Worm (Caenorhabditis elegans) whole organism, L4/young adult: Measurements from ENCODE around the gene srz-102.

Experiments
- W03F9.2 ChIP-seq: fragments of 150-350 bp; optimal IDR thresholded peaks from 2 replicates; lab custom pipeline; 2014; ENCODE audit warnings: missing biosample characterization, missing genetic modification characterization
- dao-5 ChIP-seq: sonication (generic microtip); optimal IDR thresholded peaks from 2 replicates; lab custom pipeline; 2016; ENCODE audit warnings: missing genotype, missing genetic modification characterization, moderate library complexity, missing compliant biosample characterization
- him-1 ChIP-seq: sonication (generic microtip); optimal IDR thresholded peaks from 2 replicates; lab custom pipeline; 2016; ENCODE audit warnings: missing genotype, missing genetic modification reagents, missing genetic modification characterization, missing compliant biosample characterization

srz-102 gene

DNA sequence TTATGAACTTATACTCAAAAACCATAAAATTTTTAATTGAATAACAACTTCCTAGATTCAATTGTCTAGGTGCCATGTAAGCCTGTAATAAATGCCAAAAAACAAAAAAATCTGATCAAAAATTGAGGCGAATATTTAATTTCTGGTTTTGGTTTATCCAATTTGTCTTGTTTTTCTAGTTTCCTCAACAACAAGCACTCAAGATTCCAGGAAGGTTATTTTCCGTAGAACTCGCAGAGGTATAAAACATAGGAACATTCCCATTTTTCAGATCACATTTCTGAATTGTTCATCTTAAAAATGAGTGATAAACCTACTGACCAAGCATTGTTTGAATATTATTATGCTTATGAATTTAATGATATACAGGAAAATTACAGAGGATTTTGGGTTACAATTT lies 9.9 kb downstream of the srz-102 start, which contains the start of gene srw-41:
srw-41 (plus strand) TSS at position 301 of the 400 bp plus-strand sequence.
- no peak for TF ChIP-seq dao-5 (tag; lab: Kevin White, UChicago)
- no peak for TF ChIP-seq him-1 (tag; lab: Kevin White, UChicago)
- TF ChIP-seq W03F9.2 (tag; lab: Kevin White, UChicago) = no peak

ce11 chrV:16699752-16700259 lies 12.5 kb downstream of the srz-102 start, which contains the start of gene Y70C5C.1:
TSS of gene Y70C5C.1 (plus strand) at chrV:16700209.
- TF ChIP-seq W03F9.2 (tag; lab: Kevin White, UChicago) = no peak
- no peak for TF ChIP-seq dao-5 (tag; lab: Kevin White, UChicago)
- TF ChIP-seq him-1 (tag; lab: Kevin White, UChicago) = no peak

DNA sequence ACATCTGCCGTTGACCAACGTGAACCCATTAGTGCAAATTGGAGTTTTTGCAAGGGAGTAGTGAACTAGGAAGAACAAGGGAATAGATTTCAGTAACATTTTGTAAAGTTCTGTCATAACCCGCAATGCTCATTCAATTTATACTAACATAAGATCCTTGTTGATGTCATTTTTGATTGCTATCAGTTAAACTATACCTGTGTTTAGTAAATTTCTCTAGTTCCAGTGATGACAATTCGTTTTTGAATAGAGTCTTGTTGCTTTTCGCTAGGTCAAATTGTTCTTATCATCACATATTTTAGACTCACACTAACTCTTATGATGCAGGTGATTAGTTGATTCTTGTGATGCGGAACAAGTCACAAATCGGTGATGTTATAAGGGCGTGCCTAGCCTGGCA lies 19.2 kb downstream of the srz-102 start, which contains the start of gene clec-9:
clec-9 (minus strand) TSS at position 101 of the 400 bp plus-strand sequence.
- no peak for TF ChIP-seq him-1 (tag; lab: Kevin White, UChicago)
- no peak for TF ChIP-seq dao-5 (tag; lab: Kevin White, UChicago)
- no peak for TF ChIP-seq W03F9.2 (tag; lab: Kevin White, UChicago)

ce11 chrV:16713797-16714196 lies 26.5 kb downstream of the srz-102 start:
- no peak for TF ChIP-seq him-1 (tag; lab: Kevin White, UChicago)
- no peak for TF ChIP-seq W03F9.2 (tag; lab: Kevin White, UChicago)
- no peak for TF ChIP-seq dao-5 (tag; lab: Kevin White, UChicago)

DNA sequence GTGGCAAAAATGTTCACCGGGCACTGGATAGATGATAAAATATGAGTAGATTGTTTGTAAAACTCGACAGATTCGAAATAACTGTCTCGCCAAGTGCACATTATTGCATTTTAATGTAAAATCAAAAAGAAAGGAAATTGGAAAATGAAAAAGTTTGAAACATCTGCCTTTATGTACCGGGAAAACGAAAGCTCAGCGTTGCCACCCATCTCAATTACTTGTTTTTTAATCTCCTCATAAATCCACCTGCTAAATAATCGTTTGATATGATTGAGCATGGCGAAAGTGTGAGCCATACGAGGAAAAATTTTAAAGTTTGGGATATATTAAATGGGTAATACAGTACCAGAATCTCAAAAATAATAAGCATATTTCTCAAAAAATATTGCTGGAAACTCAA lies 29.2 kb downstream of the srz-102 start, which contains the start of gene srh-137:
srh-137 (minus strand) TSS at position 101 of the 400 bp plus-strand sequence.
- no peak for TF ChIP-seq him-1 (tag; lab: Kevin White, UChicago)
- TF ChIP-seq dao-5 (tag; lab: Kevin White, UChicago) = no peak
- no peak for TF ChIP-seq W03F9.2 (tag; lab: Kevin White, UChicago)

ce11 chrV:16723744-16724143 lies 36.4 kb downstream of the srz-102 start, which contains the start of gene nhr-112:
TSS of gene nhr-112 (minus strand) at chrV:16723844.
- TF ChIP-seq W03F9.2 (tag; lab: Kevin White, UChicago) = no peak
- no peak for TF ChIP-seq dao-5 (tag; lab: Kevin White, UChicago)

DNA sequence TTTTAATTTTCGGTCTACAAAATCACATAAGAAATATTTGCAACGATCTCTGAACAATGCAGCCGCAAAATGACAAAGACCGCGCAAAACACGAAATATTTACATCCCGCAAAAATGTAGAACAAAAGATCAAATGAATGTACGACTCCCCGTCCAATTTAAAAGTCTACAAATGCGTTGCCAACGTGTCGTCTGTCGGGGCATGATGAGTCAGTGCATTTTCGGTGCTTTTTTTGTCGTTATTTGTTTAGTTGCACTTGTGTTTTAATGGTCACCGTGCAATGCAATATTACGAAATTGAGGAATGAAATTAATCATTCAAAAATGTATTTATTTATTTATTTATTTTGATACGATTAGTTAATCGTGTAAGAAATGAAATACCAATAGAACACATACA lies 37.2 kb downstream of the srz-102 start:
- TF ChIP-seq dao-5 (tag; lab: Kevin White, UChicago) (no peak), him-1 (tag; lab: Kevin White, UChicago) (no peak), W03F9.2 (tag; lab: Kevin White, UChicago) (no peak)

- TF ChIP-seq W03F9.2 (tag; lab: Kevin White, UChicago) = peak; percentile 47
- TF ChIP-seq him-1 (tag; lab: Kevin White, UChicago) = no peak
These were observed 38.6 kb downstream of the srz-102 start for ce11 chrV:16725955-16726354.

- TF ChIP-seq W03F9.2 (tag; lab: Kevin White, UChicago) (no peak), dao-5 (tag; lab: Kevin White, UChicago) (no peak)
These were observed 39.6 kb downstream of the srz-102 start, which contains the start of gene T25E12.14 for ce11 chrV:16726915-16727314. TSS of gene T25E12.14 (plus strand) at chrV:16727215.

ce11 chrV:16728431-16728830 lies 41.1 kb downstream of the srz-102 start, which contains the start of gene fbxa-127:
TSS of gene fbxa-127 (plus strand) at chrV:16728731.
- TF ChIP-seq W03F9.2 (tag; lab: Kevin White, UChicago) (no peak), him-1 (tag; lab: Kevin White, UChicago) (no peak), dao-5 (tag; lab: Kevin White, UChicago) (no peak)

DNA sequence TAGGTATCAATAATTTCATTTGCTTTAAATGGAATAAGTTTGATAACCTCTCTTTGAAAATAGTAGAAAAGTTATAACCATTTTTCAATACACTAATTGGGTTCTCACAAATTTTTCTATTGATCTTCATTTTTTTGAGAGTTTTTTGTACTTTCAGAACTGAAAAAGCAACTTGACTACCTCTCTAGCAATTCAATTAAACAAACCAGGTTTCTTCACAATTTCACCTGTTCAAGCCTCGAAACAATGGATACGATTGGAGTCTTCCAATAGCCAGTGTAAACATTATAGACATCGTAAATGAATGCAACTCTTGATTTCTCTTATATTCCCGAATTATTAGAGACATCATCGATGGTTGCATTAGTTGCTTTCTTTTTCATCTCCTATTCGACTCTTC lies 42.6 kb downstream of the srz-102 start, which contains the start of gene srz-99:
srz-99 (plus strand) TSS at position 301 of the 400 bp plus-strand sequence.
- no peak for TF ChIP-seq W03F9.2 (tag; lab: Kevin White, UChicago)
- TF ChIP-seq him-1 (tag; lab: Kevin White, UChicago) = no peak
- TF ChIP-seq dao-5 (tag; lab: Kevin White, UChicago) = no peak

DNA sequence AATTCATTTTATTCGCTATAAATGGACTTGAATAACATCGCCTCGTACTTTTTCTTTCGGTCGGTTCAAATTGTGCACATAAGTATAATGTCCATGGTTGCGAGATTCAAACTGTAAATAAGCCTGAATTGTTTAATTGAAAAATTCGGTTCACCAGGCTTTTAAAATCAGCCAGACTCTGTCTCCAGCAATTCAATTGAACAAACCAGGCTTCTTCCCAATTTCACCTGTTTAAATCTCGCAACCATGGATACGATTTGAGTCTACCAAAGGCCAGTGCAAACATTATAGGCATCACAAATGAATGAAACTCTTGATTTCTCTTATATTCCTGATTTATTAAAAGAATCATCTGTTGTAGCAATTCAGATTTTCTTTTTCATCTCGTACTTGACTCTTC lies 44.3 kb downstream of the srz-102 start, which contains the start of gene srz-100:
srz-100 (plus strand) TSS at position 301 of the 400 bp plus-strand sequence.
- TF ChIP-seq dao-5 (tag; lab: Kevin White, UChicago) = no peak
- TF ChIP-seq W03F9.2 (tag; lab: Kevin White, UChicago) = no peak
- no peak for TF ChIP-seq him-1 (tag; lab: Kevin White, UChicago)

DNA sequence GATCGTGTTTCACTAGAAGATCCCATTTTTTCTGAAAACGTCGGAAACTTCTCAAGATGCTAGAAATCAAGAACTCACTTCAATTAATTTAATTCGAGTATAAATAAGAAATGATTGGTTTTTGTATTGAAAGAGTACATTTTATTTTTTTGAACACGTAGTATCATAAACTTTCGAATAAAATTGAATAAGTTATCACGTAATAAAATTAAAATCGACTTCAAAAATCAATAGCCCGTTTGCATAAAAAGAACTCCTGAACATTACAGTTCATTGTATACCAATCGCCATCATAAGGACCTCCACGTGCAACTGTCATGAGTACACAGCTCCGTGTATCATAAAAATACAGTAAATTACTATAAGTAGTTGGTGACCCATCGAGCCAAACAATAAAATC lies 46.4 kb downstream of the srz-102 start, which contains the start of gene T25E12.16:
T25E12.16 (minus strand) TSS at position 101 of the 400 bp plus-strand sequence.
- TF ChIP-seq dao-5 (tag; lab: Kevin White, UChicago) (no peak), W03F9.2 (tag; lab: Kevin White, UChicago) (no peak), him-1 (tag; lab: Kevin White, UChicago) (no peak)

DNA sequence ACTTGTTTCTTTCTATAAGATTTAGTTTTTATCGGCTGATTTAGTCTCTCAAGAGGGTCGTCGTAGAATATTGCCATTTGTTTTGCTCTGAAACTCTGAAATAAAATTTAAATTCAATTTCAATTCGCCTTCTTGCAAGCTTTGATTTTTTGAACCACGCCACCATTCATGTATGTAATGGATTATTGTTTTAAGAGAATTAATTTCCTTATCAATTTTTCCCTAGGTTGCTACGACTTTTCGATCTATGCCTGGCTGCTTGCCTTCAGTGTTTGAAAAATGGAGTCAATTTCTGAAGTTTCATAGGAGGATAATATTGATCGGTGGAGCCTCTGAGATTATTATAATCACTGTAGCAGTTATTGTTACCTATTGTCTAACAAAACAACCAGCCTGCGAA lies 48.2 kb downstream of the srz-102 start, which contains the start of the genes clec-38 and clec-34:
clec-38 (minus strand) TSS at position 101 of the 400 bp plus-strand sequence.
clec-34 (plus strand) TSS at position 248 of the 400 bp plus-strand sequence.
- TF ChIP-seq dao-5 (tag; lab: Kevin White, UChicago) (no peak), him-1 (tag; lab: Kevin White, UChicago) (no peak), W03F9.2 (tag; lab: Kevin White, UChicago) (no peak)
